Worm (Caenorhabditis elegans) whole organism, L3 larva: ENCODE data around the gene R186.3.

Experiments
- R02D3.7 ChIP-seq: fragments of 150-350 bp; optimal IDR thresholded peaks from 2 replicates; lab custom pipeline; 2014; ENCODE audit warnings: missing biosample characterization, missing genetic modification characterization
- ZK546.5 ChIP-seq: sonication (generic microtip); optimal IDR thresholded peaks from 2 replicates; lab custom pipeline; 2017; ENCODE audit warnings: missing biosample characterization, missing genetic modification characterization
- aly-2 ChIP-seq: fragments of 150-350 bp; optimal IDR thresholded peaks from 2 replicates; lab custom pipeline; 2014; ENCODE audit warnings: missing biosample characterization, missing genetic modification characterization
- ama-1 ChIP-seq: fragments of 150-350 bp; optimal IDR thresholded peaks from 2 replicates; lab custom pipeline; 2018
- ceh-16 ChIP-seq: sonication (generic microtip); optimal IDR thresholded peaks from 2 replicates; lab custom pipeline; 2017; ENCODE audit warnings: missing biosample characterization, missing genetic modification characterization
- ceh-28 ChIP-seq: fragments of 150-350 bp; optimal IDR thresholded peaks from 2 replicates; lab custom pipeline; 2014; ENCODE audit warnings: missing biosample characterization, missing genetic modification reagents, missing genetic modification characterization
- ceh-9 ChIP-seq: sonication (generic microtip); optimal IDR thresholded peaks from 2 replicates; lab custom pipeline; 2018; ENCODE audit warnings: missing biosample characterization, missing genetic modification characterization
- daf-12 ChIP-seq: fragments of 150-350 bp; optimal IDR thresholded peaks from 2 replicates; lab custom pipeline; 2014; ENCODE audit warnings: missing biosample characterization, missing genetic modification reagents, missing genetic modification characterization
- egl-5 ChIP-seq: fragments of 150-350 bp; optimal IDR thresholded peaks from 2 replicates; lab custom pipeline; 2017; ENCODE audit warnings: missing biosample characterization, missing genetic modification reagents, missing genetic modification characterization, inconsistent platforms
- elt-1 ChIP-seq: fragments of 150-350 bp; optimal IDR thresholded peaks from 2 replicates; lab custom pipeline; 2014; ENCODE audit warnings: missing biosample characterization, missing genetic modification characterization
- elt-2 ChIP-seq: sonication (generic microtip); optimal IDR thresholded peaks from 2 replicates; lab custom pipeline; 2016; ENCODE audit warnings: missing genetic modification reagents, mild to moderate bottlenecking, missing genetic modification characterization, missing compliant biosample characterization
- elt-3 ChIP-seq, 3 experiments: fragments of 150-350 bp in 1 of 3; sonication (generic microtip) in 2 of 3; optimal IDR thresholded peaks; 2 replicates in 2 of 3; 4 replicates in 1 of 3; lab custom pipeline; 2014 to 2017; ENCODE audit warnings: missing biosample characterization in 3 of 3, missing genetic modification characterization in 3 of 3
- eor-1 ChIP-seq, 2 experiments: fragments of 150-350 bp; optimal IDR thresholded peaks; 2 replicates each; lab custom pipeline; 2014 to 2018; ENCODE audit warnings: missing biosample characterization in 2 of 2, missing genetic modification characterization in 2 of 2
- fkh-10 ChIP-seq: sonication (generic microtip); optimal IDR thresholded peaks from 2 replicates; lab custom pipeline; 2017; ENCODE audit warnings: missing biosample characterization, missing genetic modification reagents, missing genetic modification characterization
- fkh-2 ChIP-seq: fragments of 150-350 bp; optimal IDR thresholded peaks from 2 replicates; lab custom pipeline; 2014; ENCODE audit warnings: missing biosample characterization, missing genetic modification reagents, missing genetic modification characterization
- fos-1 ChIP-seq: fragments of 150-350 bp; optimal IDR thresholded peaks from 2 replicates; lab custom pipeline; 2014; ENCODE audit warnings: missing biosample characterization, missing genetic modification characterization
- hmg-11 ChIP-seq: sonication (generic microtip); optimal IDR thresholded peaks from 2 replicates; lab custom pipeline; 2016; ENCODE audit warnings: missing genetic modification characterization, missing compliant biosample characterization
- lin-15B ChIP-seq: fragments of 150-350 bp; optimal IDR thresholded peaks from 2 replicates; lab custom pipeline; 2014; ENCODE audit warnings: missing biosample characterization, missing genetic modification characterization
- lin-39 ChIP-seq: fragments of 150-350 bp; optimal IDR thresholded peaks from 2 replicates; lab custom pipeline; 2018; ENCODE audit warnings: missing biosample characterization, missing genetic modification reagents, missing genetic modification characterization
- lsy-12 ChIP-seq: sonication (generic microtip); optimal IDR thresholded peaks from 2 replicates; lab custom pipeline; 2016; ENCODE audit warnings: mild to moderate bottlenecking, missing genetic modification characterization, missing compliant biosample characterization
- mml-1 ChIP-seq: fragments of 150-350 bp; sonication (generic microtip); optimal IDR thresholded peaks from 3 replicates; lab custom pipeline; 2014; ENCODE audit warnings: missing biosample characterization, missing genetic modification characterization
- nfya-1 ChIP-seq: sonication (generic microtip); optimal IDR thresholded peaks from 2 replicates; lab custom pipeline; 2017; ENCODE audit warnings: missing genetic modification characterization, mild to moderate bottlenecking, missing compliant biosample characterization, antibody characterized with exemption, moderate library complexity; ENCODE audit not compliant: insufficient read depth
- nhr-11 ChIP-seq: fragments of 150-350 bp; optimal IDR thresholded peaks from 2 replicates; lab custom pipeline; 2014; ENCODE audit warnings: missing biosample characterization, missing genetic modification characterization
- nhr-12 ChIP-seq: fragments of 150-350 bp; optimal IDR thresholded peaks from 2 replicates; lab custom pipeline; 2014; ENCODE audit warnings: missing biosample characterization, missing genetic modification characterization
- nhr-23 ChIP-seq: fragments of 150-350 bp; optimal IDR thresholded peaks from 2 replicates; lab custom pipeline; 2014; ENCODE audit warnings: missing biosample characterization, missing genetic modification reagents, missing genetic modification characterization
- nhr-237 ChIP-seq: fragments of 150-350 bp; optimal IDR thresholded peaks from 2 replicates; lab custom pipeline; 2014; ENCODE audit warnings: missing biosample characterization, missing genetic modification characterization
- nhr-25 ChIP-seq: sonication (generic microtip); optimal IDR thresholded peaks from 2 replicates; lab custom pipeline; 2017; ENCODE audit warnings: missing biosample characterization, missing genetic modification characterization
- nhr-28 ChIP-seq: fragments of 150-350 bp; optimal IDR thresholded peaks from 2 replicates; lab custom pipeline; 2014; ENCODE audit warnings: missing biosample characterization, missing genetic modification characterization
- nhr-43 ChIP-seq: sonication (generic microtip); optimal IDR thresholded peaks from 2 replicates; lab custom pipeline; 2016; ENCODE audit warnings: mild to moderate bottlenecking, missing genetic modification characterization, missing compliant biosample characterization; ENCODE audit not compliant: poor library complexity, severe bottlenecking
- nhr-67 ChIP-seq: fragments of 150-350 bp; optimal IDR thresholded peaks from 2 replicates; lab custom pipeline; 2014; ENCODE audit warnings: missing biosample characterization, missing genetic modification characterization
- nhr-76 ChIP-seq: fragments of 150-350 bp; sonication (generic microtip); optimal IDR thresholded peaks from 5 replicates; lab custom pipeline; 2014; ENCODE audit warnings: missing biosample characterization, missing genetic modification characterization
- nhr-77 ChIP-seq: fragments of 150-350 bp; optimal IDR thresholded peaks from 2 replicates; lab custom pipeline; 2014; ENCODE audit warnings: missing biosample characterization, missing genetic modification characterization
- pha-4 ChIP-seq: fragments of 150-350 bp; optimal IDR thresholded peaks from 2 replicates; lab custom pipeline; 2014; ENCODE audit warnings: missing biosample characterization, missing genetic modification reagents, missing genetic modification characterization
- pqm-1 ChIP-seq: fragments of 150-350 bp; optimal IDR thresholded peaks from 2 replicates; lab custom pipeline; 2017; ENCODE audit warnings: missing biosample characterization, missing genetic modification characterization, inconsistent platforms
- sea-2 ChIP-seq: fragments of 150-350 bp; sonication (generic microtip); optimal IDR thresholded peaks from 4 replicates; lab custom pipeline; 2014; ENCODE audit warnings: missing biosample characterization, missing genetic modification reagents, missing genetic modification characterization
- skn-1 ChIP-seq: fragments of 150-350 bp; optimal IDR thresholded peaks from 2 replicates; lab custom pipeline; 2014; ENCODE audit warnings: missing biosample characterization, missing genetic modification characterization
- snpc-4 ChIP-seq: fragments of 150-350 bp; optimal IDR thresholded peaks from 2 replicates; lab custom pipeline; 2014; ENCODE audit warnings: missing biosample characterization, missing genetic modification characterization
- tbx-2 ChIP-seq: sonication (generic microtip); optimal IDR thresholded peaks from 2 replicates; lab custom pipeline; 2016; ENCODE audit warnings: mild to moderate bottlenecking, missing genetic modification characterization, missing compliant biosample characterization
- unc-39 ChIP-seq: sonication (generic microtip); optimal IDR thresholded peaks from 4 replicates; lab custom pipeline; 2017; ENCODE audit warnings: missing biosample characterization, missing genetic modification characterization
- unc-62 ChIP-seq: fragments of 150-350 bp; sonication (generic microtip); optimal IDR thresholded peaks from 4 replicates; lab custom pipeline; 2014; ENCODE audit warnings: missing biosample characterization, missing genetic modification reagents, missing genetic modification characterization

Gene R186.3

ce11 chrV:12952287-12952686 is 14.7 kb downstream of the R186.3 start, which contains the start of gene pqn-68 (continued):
- TF ChIP-seq nhr-11 (tag; lab: Kevin White, UChicago) (no peak), unc-62 (no peak), elt-1 (tag; lab: Kevin White, UChicago) (no peak), snpc-4 (tag; lab: Kevin White, UChicago) (no peak), mml-1 (tag; lab: Kevin White, UChicago) (no peak), pqm-1 (tag; lab: Kevin White, UChicago) (no peak), nhr-67 (tag; lab: Kevin White, UChicago) (no peak), fkh-10 (GFP tag; lab: Kevin White, UChicago) (no peak), eor-1 (tag; optimal IDR thresholded peaks at IDR 0.05; lab: Kevin White, UChicago) (no peak)
- TF ChIP-seq, all 47 proteins: peak for 5

ce11 chrV:12950812-12951528 is 16.0 kb downstream of the R186.3 start, which contains the start of the genes T16G1.9 and T16G1.18:
T16G1.9 (minus strand) TSS chrV:12950862.
T16G1.18 (plus strand) TSS chrV:12951304.
- TF ChIP-seq elt-1 (tag; lab: Kevin White, UChicago) (no peak), fkh-2 (tag; lab: Kevin White, UChicago) (no peak), lsy-12 (no peak), sea-2 (GFP tag; lab: Kevin White, UChicago) (no peak), nhr-23 (peak; percentile 18), skn-1 (tag; lab: Kevin White, UChicago) (no peak), hmg-11 (tag; lab: Kevin White, UChicago) (peak; percentile 42), ceh-9 (tag; lab: Kevin White, UChicago) (no peak), snpc-4 (tag; lab: Kevin White, UChicago) (peak; percentile 54), nhr-77 (tag; lab: Kevin White, UChicago) (no peak), aly-2 (tag; lab: Kevin White, UChicago) (no peak), nhr-28 (no peak), ama-1 (lab: Kevin White, UChicago) (peak; percentile 72), nhr-12 (tag; lab: Kevin White, UChicago) (no peak), lin-39 (tag; lab: Kevin White, UChicago) (peak; percentile 4), nhr-76 (tag; lab: Kevin White, UChicago) (no peak), nhr-67 (tag; lab: Kevin White, UChicago) (no peak), fos-1 (tag; lab: Kevin White, UChicago) (no peak), nhr-11 (tag; lab: Kevin White, UChicago) (no peak), ZK546.5 (tag; lab: Kevin White, UChicago) (no peak), elt-2 (tag; lab: Kevin White, UChicago) (peak; percentile 42), mml-1 (tag; lab: Kevin White, UChicago) (no peak), elt-3 (tag; optimal IDR thresholded peaks at IDR 0.05; lab: Kevin White, UChicago) (no peak), egl-5 (tag; lab: Kevin White, UChicago) (no peak), ceh-28 (no peak), nhr-237 (tag; lab: Kevin White, UChicago) (no peak), nhr-43 (tag; lab: Kevin White, UChicago) (peak; percentile 6), nfya-1 (no peak), pqm-1 (tag; lab: Kevin White, UChicago) (peak; percentile 22), daf-12 (tag; lab: Kevin White, UChicago) (no peak), tbx-2 (tag; lab: Kevin White, UChicago) (no peak), ceh-16 (no peak), nhr-25 (tag; lab: Kevin White, UChicago) (peak; percentile 54), lin-15B (tag; lab: Kevin White, UChicago) (peak; percentile 58), R02D3.7 (tag; lab: Kevin White, UChicago) (no peak), unc-39 (tag; lab: Kevin White, UChicago) (no peak), pha-4 (peak; percentile 71)
